Fruit fly (Drosophila melanogaster): ENCODE measurements around the gene Qsox4.

Qsox4 gene

dm6 chr3R:23729632-23730471, 27.3 kb downstream of the Qsox4 start (continued):
- TF ChIP-seq CG10462 (GFP tag; optimal IDR thresholded peaks at IDR 0.05) (no peak), Ptx1 (GFP tag; IDR thresholded peaks at IDR 0.05) (no peak), Awh (GFP tag; IDR thresholded peaks at IDR 0.05) (no peak), CG32772 (GFP tag; IDR thresholded peaks at IDR 0.05) (no peak), al (GFP tag; IDR thresholded peaks at IDR 0.05) (no peak), CG16863 (GFP tag; optimal IDR thresholded peaks at IDR 0.05) (no peak), bab2 (GFP tag; optimal IDR thresholded peaks at IDR 0.05) (no peak), CG11093 (GFP tag; IDR thresholded peaks at IDR 0.05) (no peak), sc (optimal IDR thresholded peaks at IDR 0.05) (no peak), sc (GFP tag; optimal IDR thresholded peaks at IDR 0.05) (no peak), mld (GFP tag; IDR thresholded peaks at IDR 0.05; ENCODE audit: partially characterized antibody) (peak; percentile 44), CG30431 (GFP tag; optimal IDR thresholded peaks at IDR 0.05) (no peak), crp (GFP tag; optimal IDR thresholded peaks at IDR 0.05) (no peak), fd102C (GFP tag; optimal IDR thresholded peaks at IDR 0.05) (peak; percentile 16), CG9876 (GFP tag; optimal IDR thresholded peaks at IDR 0.05) (no peak), ttk (GFP tag; IDR thresholded peaks at IDR 0.05) (peak; percentile 53; the same call in 1 of the 2 replicates), Abd-B (GFP tag; optimal IDR thresholded peaks at IDR 0.05) (no peak), CG31224 (GFP tag; IDR thresholded peaks at IDR 0.05) (no peak), CG12744 (GFP tag; optimal IDR thresholded peaks at IDR 0.05) (peak; percentile 7), CG6683 (GFP tag; optimal IDR thresholded peaks at IDR 0.05) (no peak), CG10147 (GFP tag; optimal IDR thresholded peaks at IDR 0.05) (no peak), Oli (tag; optimal IDR thresholded peaks at IDR 0.05) (no peak), CG17612 (GFP tag; IDR thresholded peaks at IDR 0.05) (no peak), CG16815 (GFP tag; optimal IDR thresholded peaks at IDR 0.05) (no peak), kay (GFP tag; optimal IDR thresholded peaks at IDR 0.05) (no peak), usp (GFP tag; optimal IDR thresholded peaks at IDR 0.05) (no peak), CG12299 (tag; optimal IDR thresholded peaks at IDR 0.05) (peak; percentile 27), Jarid2 (GFP tag; optimal IDR thresholded peaks at IDR 0.05) (no peak), Trl (optimal IDR thresholded peaks at IDR 0.05) (no peak), Trl (GFP tag; optimal IDR thresholded peaks at IDR 0.05) (no peak), Gug (GFP tag; IDR thresholded peaks at IDR 0.05) (no peak), CG7839 (tag; optimal IDR thresholded peaks at IDR 0.05) (no peak), CG10321 (GFP tag; IDR thresholded peaks at IDR 0.05) (no peak), schlank (tag; optimal IDR thresholded peaks at IDR 0.05) (no peak), repo (GFP tag; optimal IDR thresholded peaks at IDR 0.05) (no peak), CrebB (tag; optimal IDR thresholded peaks at IDR 0.05) (peak; percentile 25), CG7372 (GFP tag; IDR thresholded peaks at IDR 0.05) (no peak), ATbp (GFP tag; optimal IDR thresholded peaks at IDR 0.05) (no peak), yki (optimal IDR thresholded peaks at IDR 0.05) (no peak), Opbp (GFP tag; IDR thresholded peaks at IDR 0.05; ENCODE audit: partially characterized antibody) (peak; percentile 75), CG4360 (GFP tag; IDR thresholded peaks at IDR 0.05) (0 out of 2 replicates have a peak, but pooled peaks have one; percentile 25), exex (tag; optimal IDR thresholded peaks at IDR 0.05) (peak; percentile 45), Hsf (GFP tag; optimal IDR thresholded peaks at IDR 0.05) (no peak), ftz-f1 (GFP tag; optimal IDR thresholded peaks at IDR 0.05) (peak; percentile 44), CG30020 (tag; optimal IDR thresholded peaks at IDR 0.05) (no peak), lilli (GFP tag; optimal IDR thresholded peaks at IDR 0.05) (peak; percentile 9), shn (GFP tag; optimal IDR thresholded peaks at IDR 0.05) (no peak), ro (GFP tag; IDR thresholded peaks at IDR 0.05) (no peak), CG3726 (GFP tag; IDR thresholded peaks at IDR 0.05) (no peak), fd96Cb (tag; optimal IDR thresholded peaks at IDR 0.05) (no peak), esg (GFP tag; conservative IDR thresholded peaks at IDR 0.05) (no peak)

Measured in whole organism, embryonic.